Worm (Caenorhabditis elegans) whole organism, mixed stage, embryonic: ENCODE data around the gene pdfr-1.

ENCODE experiments used
- M03D4.4 ChIP-seq: sonication (generic microtip); optimal IDR thresholded peaks from 2 replicates; lab custom pipeline; 2017; ENCODE audit warnings: mild to moderate bottlenecking, missing genetic modification characterization, missing compliant biosample characterization
- bed-3 ChIP-seq: fragments of 200-800 bp; sonication (Bioruptor generic); optimal IDR thresholded peaks from 3 replicates; lab custom pipeline; 2018; ENCODE audit warnings: mild to moderate bottlenecking, missing genetic modification characterization, moderate library complexity, missing compliant biosample characterization
- blmp-1 ChIP-seq: fragments of 150-350 bp; optimal IDR thresholded peaks from 2 replicates; lab custom pipeline; 2014; ENCODE audit warnings: missing biosample characterization, missing genetic modification characterization
- ceh-39 ChIP-seq: fragments of 150-350 bp; optimal IDR thresholded peaks from 2 replicates; lab custom pipeline; 2014; ENCODE audit warnings: missing biosample characterization, missing genetic modification characterization
- ceh-43 ChIP-seq: fragments of 200-800 bp; sonication (Bioruptor generic); optimal IDR thresholded peaks from 2 replicates; lab custom pipeline; 2018; ENCODE audit warnings: mild to moderate bottlenecking, missing genetic modification characterization, moderate library complexity, missing compliant biosample characterization
- ceh-83 ChIP-seq: fragments of 200-800 bp; sonication (Bioruptor generic); optimal IDR thresholded peaks from 2 replicates; lab custom pipeline; 2018; ENCODE audit warnings: mild to moderate bottlenecking, missing genetic modification characterization, missing compliant biosample characterization
- ces-1 ChIP-seq: fragments of 150-350 bp; optimal IDR thresholded peaks from 2 replicates; lab custom pipeline; 2014; ENCODE audit warnings: missing biosample characterization, missing genetic modification reagents, missing genetic modification characterization
- cnd-1 ChIP-seq: fragments of 200-800 bp; sonication (Bioruptor generic); optimal IDR thresholded peaks from 2 replicates; lab custom pipeline; 2018; ENCODE audit warnings: mild to moderate bottlenecking, missing genetic modification characterization, missing compliant biosample characterization
- drap-1 ChIP-seq: fragments of 200-800 bp; sonication (Bioruptor generic); optimal IDR thresholded peaks from 3 replicates; lab custom pipeline; 2018; ENCODE audit warnings: mild to moderate bottlenecking, missing genetic modification characterization, missing compliant biosample characterization
- elt-1 ChIP-seq: sonication (generic microtip); optimal IDR thresholded peaks from 2 replicates; lab custom pipeline; 2017; ENCODE audit warnings: missing genetic modification characterization, mild to moderate bottlenecking, missing compliant biosample characterization, antibody characterized with exemption, moderate library complexity, borderline replicate concordance; ENCODE audit not compliant: insufficient read depth
- ham-2 ChIP-seq: fragments of 200-800 bp; sonication (Bioruptor generic); optimal IDR thresholded peaks from 2 replicates; lab custom pipeline; 2018; ENCODE audit warnings: mild to moderate bottlenecking, missing genetic modification characterization, missing compliant biosample characterization
- hlh-1 ChIP-seq: fragments of 150-350 bp; optimal IDR thresholded peaks from 2 replicates; lab custom pipeline; 2014; ENCODE audit warnings: missing biosample characterization, missing genetic modification reagents, missing genetic modification characterization
- lsy-2 ChIP-seq: fragments of 150-350 bp; optimal IDR thresholded peaks from 2 replicates; lab custom pipeline; 2014; ENCODE audit warnings: missing biosample characterization, missing genetic modification characterization
- mab-5 ChIP-seq: fragments of 150-350 bp; optimal IDR thresholded peaks from 2 replicates; lab custom pipeline; 2014; ENCODE audit warnings: missing biosample characterization, missing genetic modification characterization
- mep-1 ChIP-seq: fragments of 150-350 bp; optimal IDR thresholded peaks from 2 replicates; lab custom pipeline; 2017; ENCODE audit warnings: missing biosample characterization, missing genetic modification reagents, missing genetic modification characterization, inconsistent platforms
- nhr-12 ChIP-seq: fragments of 150-350 bp; optimal IDR thresholded peaks from 2 replicates; lab custom pipeline; 2014; ENCODE audit warnings: missing biosample characterization, missing genetic modification characterization
- nhr-2 ChIP-seq: fragments of 150-350 bp; optimal IDR thresholded peaks from 2 replicates; lab custom pipeline; 2014; ENCODE audit warnings: missing biosample characterization, missing genetic modification characterization
- nhr-237 ChIP-seq: fragments of 150-350 bp; optimal IDR thresholded peaks from 2 replicates; lab custom pipeline; 2014; ENCODE audit warnings: missing biosample characterization, missing genetic modification characterization
- nhr-76 ChIP-seq: sonication (generic microtip); optimal IDR thresholded peaks from 2 replicates; lab custom pipeline; 2017; ENCODE audit warnings: missing biosample characterization, missing genetic modification characterization
- pha-4 ChIP-seq: fragments of 150-350 bp; optimal IDR thresholded peaks from 2 replicates; lab custom pipeline; 2018; ENCODE audit warnings: missing biosample characterization, missing genetic modification reagents, missing genetic modification characterization
- sem-2 ChIP-seq: fragments of 200-800 bp; sonication (Bioruptor generic); optimal IDR thresholded peaks from 2 replicates; lab custom pipeline; 2018; ENCODE audit warnings: mild to moderate bottlenecking, missing genetic modification characterization, missing compliant biosample characterization
- snpc-4 ChIP-seq: fragments of 150-350 bp; optimal IDR thresholded peaks from 2 replicates; lab custom pipeline; 2014; ENCODE audit warnings: missing biosample characterization, missing genetic modification characterization
- sptf-1 ChIP-seq: sonication (generic microtip); optimal IDR thresholded peaks from 2 replicates; lab custom pipeline; 2017; ENCODE audit warnings: mild to moderate bottlenecking, missing genetic modification characterization, moderate library complexity, missing compliant biosample characterization
- tbx-8 ChIP-seq: fragments of 200-800 bp; sonication (Bioruptor generic); optimal IDR thresholded peaks from 2 replicates; lab custom pipeline; 2018; ENCODE audit warnings: mild to moderate bottlenecking, missing genetic modification characterization, moderate library complexity, missing compliant biosample characterization
- unc-120 ChIP-seq: sonication (generic microtip); optimal IDR thresholded peaks from 2 replicates; lab custom pipeline; 2017; ENCODE audit warnings: missing genetic modification characterization, missing compliant biosample characterization; ENCODE audit not compliant: poor library complexity, severe bottlenecking
- unc-39 ChIP-seq: fragments of 150-350 bp; optimal IDR thresholded peaks from 2 replicates; lab custom pipeline; 2014; ENCODE audit warnings: missing biosample characterization, missing genetic modification characterization
- unc-62 ChIP-seq: fragments of 150-350 bp; optimal IDR thresholded peaks from 2 replicates; lab custom pipeline; 2014; ENCODE audit warnings: missing biosample characterization, missing genetic modification reagents, missing genetic modification characterization
- ztf-11 ChIP-seq: fragments of 150-350 bp; optimal IDR thresholded peaks from 2 replicates; lab custom pipeline; 2014; ENCODE audit warnings: missing biosample characterization, missing genetic modification characterization

Gene pdfr-1

DNA sequence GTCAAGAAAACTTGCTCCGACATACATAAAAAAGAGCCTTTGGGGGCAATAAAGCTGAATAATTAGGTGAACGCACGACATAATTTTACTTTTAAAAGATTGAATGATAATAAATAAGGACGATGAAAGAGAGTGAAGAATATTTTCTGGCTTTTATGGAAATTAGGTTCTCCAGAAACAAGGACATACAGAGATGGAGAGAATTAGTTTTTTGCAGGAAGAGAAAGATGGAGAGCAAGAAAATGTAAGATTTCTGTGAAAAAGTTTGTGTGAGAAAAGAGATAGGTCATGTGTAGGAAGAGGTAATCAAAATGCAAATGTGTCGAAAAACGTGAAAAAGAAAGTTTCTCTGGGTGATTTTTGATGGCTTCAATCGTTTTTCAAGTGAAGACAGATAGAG is at the start of gene pdfr-1:
Gene pdfr-1 (minus strand): TSS at position 101 of the 400 bp plus-strand sequence.
- no peak for TF ChIP-seq nhr-76 (tag; lab: Kevin White, UChicago)
- TF ChIP-seq ceh-83 (GFP tag; lab: Kevin White, UChicago) = no peak
- TF ChIP-seq ceh-43 (GFP tag; lab: Kevin White, UChicago) = no peak
- TF ChIP-seq ztf-11 (tag; lab: Kevin White, UChicago) = no peak
- TF ChIP-seq sptf-1 = no peak
- TF ChIP-seq sem-2 (GFP tag; lab: Kevin White, UChicago) = no peak
- TF ChIP-seq ham-2 (GFP tag; lab: Kevin White, UChicago) = no peak
- TF ChIP-seq lsy-2 = no peak
- no peak for TF ChIP-seq nhr-12 (tag; lab: Kevin White, UChicago)
- TF ChIP-seq mep-1 (tag; lab: Kevin White, UChicago) = no peak

DNA sequence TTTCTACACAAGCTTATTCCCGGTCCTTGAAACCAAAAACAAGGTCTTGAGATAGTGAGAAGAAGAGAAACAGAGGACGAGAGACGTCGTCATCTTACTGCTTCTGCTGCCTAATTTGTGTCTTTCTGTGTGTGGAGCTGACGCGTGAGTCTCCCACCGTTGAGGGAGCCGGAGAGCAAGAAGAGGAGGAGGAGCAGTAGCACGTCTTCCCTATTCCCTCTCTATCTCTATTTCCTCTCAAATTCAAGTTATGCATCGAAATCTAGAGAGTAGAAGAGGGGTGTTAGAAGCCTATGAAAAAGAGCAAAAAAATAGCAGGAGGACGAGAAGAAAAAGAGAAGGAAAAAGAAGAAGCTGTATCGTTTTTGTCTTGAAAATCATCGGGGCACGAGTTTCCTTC is 43.3 kb upstream of the pdfr-1 start:
- TF ChIP-seq ces-1 (peak; percentile 69), cnd-1 (tag; lab: Kevin White, UChicago) (no peak)

DNA sequence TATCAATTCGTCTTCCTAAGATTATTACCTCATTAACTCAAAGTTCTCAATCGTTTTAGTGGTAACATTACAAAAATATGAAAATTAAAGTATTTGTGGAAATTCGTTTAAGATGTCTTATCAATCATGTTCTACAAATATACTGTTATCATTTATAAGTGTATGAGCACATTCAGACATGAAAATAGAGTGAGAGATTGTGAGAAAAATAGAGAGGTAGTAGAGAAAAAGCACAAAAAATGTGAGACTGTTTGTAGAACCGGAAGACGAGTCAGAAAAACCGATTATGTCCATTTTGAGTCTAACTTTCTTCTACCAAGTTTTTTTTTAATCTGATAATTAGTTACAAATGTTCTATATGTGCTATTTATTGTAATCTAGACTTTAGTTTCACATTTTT is 41.4 kb upstream of the pdfr-1 start:
- TF ChIP-seq mab-5 (tag; lab: Kevin White, UChicago) (no peak), drap-1 (GFP tag; lab: Kevin White, UChicago) (no peak), ces-1 (no peak), blmp-1 (no peak), lsy-2 (no peak), hlh-1 (no peak), nhr-237 (tag; lab: Kevin White, UChicago) (no peak), sem-2 (GFP tag; lab: Kevin White, UChicago) (no peak), unc-120 (tag; lab: Kevin White, UChicago) (no peak), mep-1 (tag; lab: Kevin White, UChicago) (no peak)

- TF ChIP-seq elt-1 (tag; lab: Kevin White, UChicago) (no peak), ceh-83 (GFP tag; lab: Kevin White, UChicago) (no peak), ces-1 (peak; percentile 57), M03D4.4 (tag; lab: Kevin White, UChicago) (no peak), unc-120 (tag; lab: Kevin White, UChicago) (no peak), drap-1 (GFP tag; lab: Kevin White, UChicago) (no peak), ceh-39 (no peak)
Observed at ce11 chrIII:6690490-6690889, 38.6 kb upstream of the pdfr-1 start.

- peak; percentile 54 for TF ChIP-seq ces-1
- TF ChIP-seq hlh-1 = no peak
Observed at ce11 chrIII:6681790-6682189, 29.9 kb upstream of the pdfr-1 start.

ce11 chrIII:6680963-6681362 is 29.1 kb upstream of the pdfr-1 start:
- TF ChIP-seq ceh-83 (GFP tag; lab: Kevin White, UChicago) (no peak), elt-1 (tag; lab: Kevin White, UChicago) (no peak), tbx-8 (GFP tag; lab: Kevin White, UChicago) (no peak)

- TF ChIP-seq drap-1 (GFP tag; lab: Kevin White, UChicago) (no peak), unc-39 (tag; lab: Kevin White, UChicago) (no peak), ceh-43 (GFP tag; lab: Kevin White, UChicago) (no peak), ceh-83 (GFP tag; lab: Kevin White, UChicago) (no peak), pha-4 (tag; lab: Kevin White, UChicago) (no peak), M03D4.4 (tag; lab: Kevin White, UChicago) (no peak), bed-3 (GFP tag; lab: Kevin White, UChicago) (no peak), unc-62 (GFP tag; lab: Kevin White, UChicago) (no peak), nhr-2 (tag; lab: Kevin White, UChicago) (no peak), ztf-11 (tag; lab: Kevin White, UChicago) (no peak), mep-1 (tag; lab: Kevin White, UChicago) (no peak), snpc-4 (tag; lab: Kevin White, UChicago) (no peak), sem-2 (GFP tag; lab: Kevin White, UChicago) (no peak), sptf-1 (no peak), mab-5 (tag; lab: Kevin White, UChicago) (no peak), cnd-1 (tag; lab: Kevin White, UChicago) (no peak), blmp-1 (no peak), ceh-39 (no peak)
Observed at ce11 chrIII:6679323-6679722, 27.4 kb upstream of the pdfr-1 start.
